Worm (Caenorhabditis elegans): Measurements from ENCODE around the gene F13H8.8.

DNA sequence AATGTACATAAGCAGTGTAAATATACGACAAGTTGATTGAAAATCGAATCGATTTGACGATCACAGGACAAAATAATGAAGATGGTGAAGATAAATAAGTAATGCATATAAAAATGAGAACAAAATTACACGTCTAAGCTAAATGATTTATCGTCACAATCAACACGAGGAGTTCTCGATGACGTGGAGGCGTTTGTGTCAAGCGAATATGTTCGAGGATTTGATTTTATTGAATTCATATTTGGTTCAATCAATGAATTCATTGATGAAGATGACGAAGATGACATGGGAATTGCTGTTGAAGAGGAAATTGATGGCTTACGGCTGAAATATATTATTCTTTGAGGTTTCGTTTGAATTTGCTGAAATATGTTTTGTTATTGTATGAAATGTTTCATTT, 24.6 kb upstream of the F13H8.8 start, which contains the start of gene nyn-3:
- no peak for TF ChIP-seq klf-2 (GFP tag; conservative IDR thresholded peaks at IDR 0.05)
- no peak for TF ChIP-seq flt-1 (GFP tag; IDR thresholded peaks at IDR 0.05)
- no peak for TF ChIP-seq med-1 (GFP tag; optimal IDR thresholded peaks at IDR 0.05; ENCODE audit: insufficient read depth)
- no peak for TF ChIP-seq ztf-29 (GFP tag; IDR thresholded peaks at IDR 0.05)
- no peak for TF ChIP-seq T22C8.4 (GFP tag; IDR thresholded peaks at IDR 0.05)
- TF ChIP-seq ref-1 (GFP tag; conservative IDR thresholded peaks at IDR 0.05) = no peak
- TF ChIP-seq cog-1 (tag; optimal IDR thresholded peaks at IDR 0.05) = no peak
- no peak for TF ChIP-seq tab-1 (GFP tag; IDR thresholded peaks at IDR 0.05)
